Fruit fly (Drosophila melanogaster): Measurements from ENCODE around the gene CG2218.

The CG2218 gene

dm6 chr3R:30424993-30425392, 3.1 kb downstream of the CG2218 start, which contains the start of gene CG15536 (continued):
- no peak for TF ChIP-seq Elba2 (GFP tag; optimal IDR thresholded peaks at IDR 0.05)
- peak; percentile 77 for TF ChIP-seq Bgb (GFP tag; IDR thresholded peaks at IDR 0.05; ENCODE audit: partially characterized antibody)
- no peak for TF ChIP-seq CG15479 (GFP tag; optimal IDR thresholded peaks at IDR 0.05)
- no peak for TF ChIP-seq CG32772 (GFP tag; IDR thresholded peaks at IDR 0.05)
- TF ChIP-seq CG4730 (GFP tag; IDR thresholded peaks at IDR 0.05) = no peak
- no peak for TF ChIP-seq CG33213 (GFP tag; optimal IDR thresholded peaks at IDR 0.05)
- TF ChIP-seq ham (GFP tag; IDR thresholded peaks at IDR 0.05) = no peak
- TF ChIP-seq Drgx (GFP tag; IDR thresholded peaks at IDR 0.05) = no peak
- TF ChIP-seq CG14667 (GFP tag; IDR thresholded peaks at IDR 0.05) = no peak
- TF ChIP-seq CG7963 (GFP tag; IDR thresholded peaks at IDR 0.05; ENCODE audit: partially characterized antibody) = peak; percentile 46; the same call in 1 of the 3 replicates
- no peak for TF ChIP-seq lov (optimal IDR thresholded peaks at IDR 0.05)
- no peak for TF ChIP-seq lov (GFP tag; IDR thresholded peaks at IDR 0.05)
- TF ChIP-seq C15 (GFP tag; IDR thresholded peaks at IDR 0.05) = no peak
- no peak for TF ChIP-seq bab2 (GFP tag; optimal IDR thresholded peaks at IDR 0.05)
- no peak for TF ChIP-seq NC2α (GFP tag; optimal IDR thresholded peaks at IDR 0.05)
- peak; percentile 59 for TF ChIP-seq CG16813 (GFP tag; IDR thresholded peaks at IDR 0.05; ENCODE audit: partially characterized antibody)
- no peak for TF ChIP-seq maf-S (GFP tag; optimal IDR thresholded peaks at IDR 0.05)
- peak; percentile 47; the same call in 2 of the 3 replicates for TF ChIP-seq knrl (GFP tag; IDR thresholded peaks at IDR 0.05; ENCODE audit: partially characterized antibody)
- TF ChIP-seq Hmr (GFP tag; optimal IDR thresholded peaks at IDR 0.05) = no peak
- TF ChIP-seq insv (GFP tag; optimal IDR thresholded peaks at IDR 0.05) = peak in 1 of 2 experiments; percentile 24
- TF ChIP-seq CG3281 (GFP tag; optimal IDR thresholded peaks at IDR 0.05) = no peak
- TF ChIP-seq CG9876 (GFP tag; optimal IDR thresholded peaks at IDR 0.05) = no peak
- TF ChIP-seq ase (GFP tag; IDR thresholded peaks at IDR 0.05) = no peak
- TF ChIP-seq vfl (GFP tag; optimal IDR thresholded peaks at IDR 0.05) = no peak
- TF ChIP-seq CG32532 (GFP tag; IDR thresholded peaks at IDR 0.05) = no peak
- peak; percentile 49; the same call in 1 of the 2 replicates for TF ChIP-seq sna (GFP tag; IDR thresholded peaks at IDR 0.05; ENCODE audit: partially characterized antibody)
- no peak for TF ChIP-seq wek (GFP tag; optimal IDR thresholded peaks at IDR 0.05)
- no peak for TF ChIP-seq CG3065 (GFP tag; optimal IDR thresholded peaks at IDR 0.05)
- TF ChIP-seq en (GFP tag; optimal IDR thresholded peaks at IDR 0.05) = no peak
- no peak for TF ChIP-seq dysf (GFP tag; IDR thresholded peaks at IDR 0.05)
- TF ChIP-seq CG17829 (tag; optimal IDR thresholded peaks at IDR 0.05) = no peak
- no peak for TF ChIP-seq CG6689 (GFP tag; IDR thresholded peaks at IDR 0.05)
- no peak for TF ChIP-seq Hr51 (GFP tag; optimal IDR thresholded peaks at IDR 0.05)
- TF ChIP-seq PHDP (tag; optimal IDR thresholded peaks at IDR 0.05) = peak; percentile 13
- no peak for TF ChIP-seq stc (GFP tag; IDR thresholded peaks at IDR 0.05)
- TF ChIP-seq CG12104 (GFP tag; optimal IDR thresholded peaks at IDR 0.05) = no peak
- no peak for TF ChIP-seq bigmax (GFP tag; optimal IDR thresholded peaks at IDR 0.05)
- TF ChIP-seq Sin3A (optimal IDR thresholded peaks at IDR 0.05) = no peak
- no peak for TF ChIP-seq CG11093 (GFP tag; IDR thresholded peaks at IDR 0.05)
- TF ChIP-seq sr (GFP tag; IDR thresholded peaks at IDR 0.05) = no peak
- TF ChIP-seq ERR (GFP tag; optimal IDR thresholded peaks at IDR 0.05) = no peak
- no peak for TF ChIP-seq Hr3 (GFP tag; optimal IDR thresholded peaks at IDR 0.05)
- TF ChIP-seq crp (GFP tag; optimal IDR thresholded peaks at IDR 0.05) = peak; percentile 95 to 99
- no peak for TF ChIP-seq ftz-f1 (GFP tag; optimal IDR thresholded peaks at IDR 0.05)
- TF ChIP-seq bbx (GFP tag; IDR thresholded peaks at IDR 0.05; ENCODE audit: partially characterized antibody) = peak; percentile 67
- TF ChIP-seq CG1233 (GFP tag; optimal IDR thresholded peaks at IDR 0.05) = no peak
- TF ChIP-seq HLHmδ (GFP tag; optimal IDR thresholded peaks at IDR 0.05) = no peak
- TF ChIP-seq lola (GFP tag; optimal IDR thresholded peaks at IDR 0.05) = no peak
- TF ChIP-seq CG2120 (GFP tag; optimal IDR thresholded peaks at IDR 0.05) = no peak
- TF ChIP-seq HHEX (GFP tag; optimal IDR thresholded peaks at IDR 0.05) = no peak
- TF ChIP-seq CG7745 (tag; optimal IDR thresholded peaks at IDR 0.05) = no peak
- TF ChIP-seq CG6254 (GFP tag; optimal IDR thresholded peaks at IDR 0.05) = no peak
